Worm (Caenorhabditis elegans) whole organism, L3 larva: ENCODE results near the gene T23B7.3.

Source experiments
- ama-1 ChIP-seq: fragments of 150-350 bp; optimal IDR thresholded peaks from 2 replicates; lab custom pipeline; 2018
- daf-12 ChIP-seq: fragments of 150-350 bp; optimal IDR thresholded peaks from 2 replicates; lab custom pipeline; 2014; ENCODE audit warnings: missing biosample characterization, missing genetic modification reagents, missing genetic modification characterization
- egl-27 ChIP-seq: sonication (generic microtip); optimal IDR thresholded peaks from 4 replicates; lab custom pipeline; 2017; ENCODE audit warnings: missing biosample characterization, missing genetic modification reagents, missing genetic modification characterization
- elt-3 ChIP-seq, 3 experiments: fragments of 150-350 bp in 1 of 3; sonication (generic microtip) in 2 of 3; optimal IDR thresholded peaks; 2 replicates in 2 of 3; 4 replicates in 1 of 3; lab custom pipeline; 2014 to 2017; ENCODE audit warnings: missing biosample characterization in 3 of 3, missing genetic modification characterization in 3 of 3
- jun-1 ChIP-seq: fragments of 150-350 bp; optimal IDR thresholded peaks from 2 replicates; lab custom pipeline; 2014; ENCODE audit warnings: missing biosample characterization, missing genetic modification reagents, missing genetic modification characterization
- lin-39 ChIP-seq: fragments of 150-350 bp; optimal IDR thresholded peaks from 2 replicates; lab custom pipeline; 2018; ENCODE audit warnings: missing biosample characterization, missing genetic modification reagents, missing genetic modification characterization
- mdl-1 ChIP-seq: fragments of 150-350 bp; optimal IDR thresholded peaks from 2 replicates; lab custom pipeline; 2014; ENCODE audit warnings: missing biosample characterization, missing genetic modification characterization
- nhr-11 ChIP-seq: fragments of 150-350 bp; optimal IDR thresholded peaks from 2 replicates; lab custom pipeline; 2014; ENCODE audit warnings: missing biosample characterization, missing genetic modification characterization
- nhr-237 ChIP-seq: fragments of 150-350 bp; optimal IDR thresholded peaks from 2 replicates; lab custom pipeline; 2014; ENCODE audit warnings: missing biosample characterization, missing genetic modification characterization
- nhr-67 ChIP-seq: fragments of 150-350 bp; optimal IDR thresholded peaks from 2 replicates; lab custom pipeline; 2014; ENCODE audit warnings: missing biosample characterization, missing genetic modification characterization
- pqm-1 ChIP-seq: fragments of 150-350 bp; optimal IDR thresholded peaks from 2 replicates; lab custom pipeline; 2017; ENCODE audit warnings: missing biosample characterization, missing genetic modification characterization, inconsistent platforms
- skn-1 ChIP-seq: fragments of 150-350 bp; optimal IDR thresholded peaks from 2 replicates; lab custom pipeline; 2014; ENCODE audit warnings: missing biosample characterization, missing genetic modification characterization
- unc-62 ChIP-seq: fragments of 150-350 bp; sonication (generic microtip); optimal IDR thresholded peaks from 4 replicates; lab custom pipeline; 2014; ENCODE audit warnings: missing biosample characterization, missing genetic modification reagents, missing genetic modification characterization
- zag-1 ChIP-seq: fragments of 150-350 bp; optimal IDR thresholded peaks from 2 replicates; lab custom pipeline; 2014; ENCODE audit warnings: missing biosample characterization, missing genetic modification characterization

DNA sequence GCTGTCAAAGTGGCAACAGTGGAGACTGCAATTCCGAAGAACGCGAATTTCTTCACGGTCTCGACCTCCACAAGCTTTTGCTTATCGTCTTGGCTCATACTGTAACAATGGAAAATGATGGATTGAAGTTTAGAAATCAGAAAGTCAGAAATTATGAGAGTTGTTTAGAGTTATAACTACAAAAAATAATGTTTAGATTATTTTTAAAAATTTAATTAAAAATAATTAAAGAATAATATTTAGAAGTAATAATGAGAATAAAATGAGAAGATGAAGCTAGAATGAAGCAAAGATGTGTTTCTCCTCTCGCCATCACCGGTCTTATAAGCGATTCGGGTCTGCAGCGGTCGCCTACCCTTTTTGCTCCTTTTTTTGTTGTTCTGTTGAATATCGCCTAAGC is 23.0 kb downstream of the T23B7.3 start, which contains the start of gene col-73:
- TF ChIP-seq nhr-11 (tag; lab: Kevin White, UChicago): no peak
- TF ChIP-seq nhr-237 (tag; lab: Kevin White, UChicago): no peak
- TF ChIP-seq pqm-1 (tag; lab: Kevin White, UChicago): no peak
- no peak for TF ChIP-seq daf-12 (tag; lab: Kevin White, UChicago)
- no peak for TF ChIP-seq elt-3 (tag; optimal IDR thresholded peaks at IDR 0.05; lab: Kevin White, UChicago)
- no peak for TF ChIP-seq zag-1 (tag; lab: Kevin White, UChicago)
- no peak for TF ChIP-seq lin-39 (tag; lab: Kevin White, UChicago)
- no peak for TF ChIP-seq mdl-1 (tag; lab: Kevin White, UChicago)
- no peak for TF ChIP-seq jun-1
- TF ChIP-seq ama-1 (lab: Kevin White, UChicago): no peak
- TF ChIP-seq egl-27 (tag; lab: Kevin White, UChicago): no peak
- TF ChIP-seq nhr-67: no peak
- no peak for TF ChIP-seq unc-62 (GFP tag; lab: Kevin White, UChicago)
- no peak for TF ChIP-seq skn-1 (tag; lab: Kevin White, UChicago)
